Fruit fly (Drosophila melanogaster) whole organism, embryonic: ENCODE data around the gene Ptpmeg2.

Source experiments
- CG10979 ChIP-seq: fragments of 200-800 bp; sonication (Bioruptor generic); optimal IDR thresholded peaks from 2 replicates; lab custom pipeline; 2018; ENCODE audit warnings: missing biosample characterization, mild to moderate bottlenecking, missing genetic modification characterization, moderate library complexity
- CG2202 ChIP-seq: fragments of 200-800 bp; sonication (Bioruptor generic); optimal IDR thresholded peaks from 2 replicates; lab custom pipeline; 2018; ENCODE audit warnings: missing biosample characterization, mild to moderate bottlenecking, missing genetic modification characterization
- CG3163 ChIP-seq: fragments of 200-800 bp; sonication (Bioruptor generic); optimal IDR thresholded peaks from 3 replicates; lab custom pipeline; 2016; ENCODE audit warnings: missing biosample characterization, missing genetic modification characterization
- CG43689 ChIP-seq: fragments of 200-800 bp; sonication (Bioruptor generic); IDR thresholded peaks from 2 replicates; pipeline ENCODE4 v1.3.6; 2022; ENCODE audit warnings: missing biosample characterization, missing genetic modification characterization
- CG4854 ChIP-seq: fragments of 200-800 bp; sonication (Bioruptor generic); optimal IDR thresholded peaks from 2 replicates; lab custom pipeline; 2016; ENCODE audit warnings: missing biosample characterization, missing genetic modification characterization, inconsistent platforms
- CoRest ChIP-seq: fragments of 200-800 bp; sonication (Bioruptor generic); optimal IDR thresholded peaks from 3 replicates; lab custom pipeline; 2018; ENCODE audit warnings: missing biosample characterization, mild to moderate bottlenecking, missing genetic modification characterization, moderate library complexity
- Oaz ChIP-seq: fragments of 200-800 bp; sonication (Bioruptor generic); IDR thresholded peaks from 2 replicates; pipeline ENCODE4 v1.3.6; 2022; ENCODE audit warnings: missing biosample characterization, missing genetic modification characterization
- Side ChIP-seq: fragments of 200-800 bp; sonication (Bioruptor generic); optimal IDR thresholded peaks from 2 replicates; lab custom pipeline; 2016; ENCODE audit warnings: missing biosample characterization, missing genetic modification characterization
- lola ChIP-seq, 3 experiments: fragments of >200 bp in 2 of 3; fragments of 200-800 bp in 1 of 3; sonication (Bioruptor generic) in 1 of 3; optimal IDR thresholded peaks; 2 replicates each; lab custom pipeline; 2017 to 2019; ENCODE audit warnings: missing biosample characterization in 3 of 3, missing genetic modification characterization in 3 of 3, mild to moderate bottlenecking in 1 of 3, moderate library complexity in 1 of 3
- ssp ChIP-seq: fragments of 200-800 bp; sonication (Bioruptor generic); IDR thresholded peaks from 2 replicates; pipeline ENCODE4 v1.3.6; 2022; ENCODE audit warnings: missing biosample characterization, missing genetic modification characterization

- TF ChIP-seq Oaz (GFP tag; lab: Robert Waterston, UW) (no peak), lola (GFP tag; optimal IDR thresholded peaks at IDR 0.05; lab: Kevin White, UChicago) (no peak), ssp (no peak), Side (GFP tag; lab: Kevin White, UChicago) (no peak), CG43689 (GFP tag; lab: Robert Waterston, UW) (no peak), CoRest (no peak), CG2202 (tag; lab: Kevin White, UChicago) (no peak), CG4854 (GFP tag; lab: Kevin White, UChicago) (no peak), CG3163 (GFP tag; lab: Kevin White, UChicago) (no peak), CG10979 (tag; lab: Kevin White, UChicago) (no peak)
Measured at dm6 chrX:9586038-9586437, 72.9 kb downstream of the Ptpmeg2 start.
